Fruit fly (Drosophila melanogaster) whole organism, embryonic: ENCODE results near the gene Ythdf.

Source experiments
- Ada2b ChIP-seq: fragments of 200-800 bp; sonication (Bioruptor generic); IDR thresholded peaks from 2 replicates; pipeline ENCODE4 v1.3.6; 2022; ENCODE audit warnings: missing biosample characterization, missing genetic modification characterization
- CG10267 ChIP-seq: fragments of 200-800 bp; sonication (Bioruptor generic); optimal IDR thresholded peaks from 2 replicates; lab custom pipeline; 2018; ENCODE audit warnings: missing biosample characterization, mild to moderate bottlenecking, missing genetic modification characterization, moderate library complexity
- CG10321 ChIP-seq: fragments of 200-800 bp; sonication (Bioruptor generic); IDR thresholded peaks from 2 replicates; pipeline ENCODE4 v1.3.6; 2022; ENCODE audit warnings: missing biosample characterization, missing genetic modification characterization
- CG10959 ChIP-seq: fragments of 200-800 bp; sonication (Bioruptor generic); IDR thresholded peaks from 2 replicates; pipeline ENCODE4 v1.3.6; 2022; ENCODE audit warnings: missing biosample characterization, missing genetic modification characterization
- CG11085 ChIP-seq: fragments of 200-800 bp; sonication (Bioruptor generic); IDR thresholded peaks from 2 replicates; pipeline ENCODE4 v1.3.6; 2022; ENCODE audit warnings: missing biosample characterization, missing genetic modification characterization
- CG11723 ChIP-seq: fragments of 200-800 bp; sonication (Bioruptor generic); optimal IDR thresholded peaks from 2 replicates; lab custom pipeline; 2017; ENCODE audit warnings: missing biosample characterization, mild to moderate bottlenecking, missing genetic modification characterization
- CG13296 ChIP-seq: fragments of 200-800 bp; sonication (Bioruptor generic); optimal IDR thresholded peaks from 3 replicates; lab custom pipeline; 2018; ENCODE audit warnings: missing biosample characterization, mild to moderate bottlenecking, missing genetic modification characterization
- CG13775 ChIP-seq: fragments of 200-800 bp; sonication (Bioruptor generic); optimal IDR thresholded peaks from 3 replicates; lab custom pipeline; 2017; ENCODE audit warnings: missing biosample characterization, mild to moderate bottlenecking, missing genetic modification characterization
- CG14710 ChIP-seq: fragments of 200-800 bp; sonication (Bioruptor generic); optimal IDR thresholded peaks from 3 replicates; lab custom pipeline; 2019; ENCODE audit warnings: missing biosample characterization, mild to moderate bottlenecking, missing genetic modification characterization, moderate library complexity
- CG15269 ChIP-seq: fragments of 200-800 bp; sonication (Bioruptor generic); optimal IDR thresholded peaks from 2 replicates; lab custom pipeline; 2018; ENCODE audit warnings: missing biosample characterization, mild to moderate bottlenecking, missing genetic modification characterization, moderate library complexity
- CG15514 ChIP-seq: fragments of 200-800 bp; sonication (Bioruptor generic); optimal IDR thresholded peaks from 3 replicates; lab custom pipeline; 2017; ENCODE audit warnings: missing biosample characterization, missing genetic modification characterization, mild to moderate bottlenecking, moderate library complexity, missing genetic modification reagents
- CG1602 ChIP-seq: fragments of 200-800 bp; sonication (Bioruptor generic); optimal IDR thresholded peaks from 3 replicates; lab custom pipeline; 2016; ENCODE audit warnings: missing biosample characterization, missing genetic modification characterization
- CG16815 ChIP-seq: fragments of 200-800 bp; sonication (Bioruptor generic); optimal IDR thresholded peaks from 3 replicates; lab custom pipeline; 2017; ENCODE audit warnings: missing biosample characterization, mild to moderate bottlenecking, missing genetic modification characterization
- CG17802 ChIP-seq: fragments of 200-800 bp; sonication (Bioruptor generic); optimal IDR thresholded peaks from 2 replicates; lab custom pipeline; 2018; ENCODE audit warnings: missing biosample characterization, mild to moderate bottlenecking, missing genetic modification characterization, moderate library complexity
- CG2712 ChIP-seq: fragments of 200-800 bp; optimal IDR thresholded peaks from 3 replicates; lab custom pipeline; 2019; ENCODE audit warnings: missing biosample characterization, mild to moderate bottlenecking, missing genetic modification characterization, moderate library complexity
- CG31441 ChIP-seq: fragments of 200-800 bp; sonication (Bioruptor generic); IDR thresholded peaks from 2 replicates; pipeline ENCODE4 v1.3.6; 2022; ENCODE audit warnings: missing biosample characterization, missing genetic modification characterization
- CG33213 ChIP-seq: fragments of 200-800 bp; sonication (Bioruptor generic); optimal IDR thresholded peaks from 3 replicates; lab custom pipeline; 2016; ENCODE audit warnings: missing biosample characterization, missing genetic modification characterization
- CG3407 ChIP-seq: fragments of 200-800 bp; sonication (Bioruptor generic); optimal IDR thresholded peaks from 2 replicates; lab custom pipeline; 2018; ENCODE audit warnings: missing biosample characterization, mild to moderate bottlenecking, missing genetic modification characterization
- CG4282 ChIP-seq: fragments of 200-800 bp; sonication (Bioruptor generic); optimal IDR thresholded peaks from 2 replicates; lab custom pipeline; 2016; ENCODE audit warnings: missing biosample characterization, missing genetic modification characterization
- CG4328 ChIP-seq: fragments of 200-800 bp; sonication (Bioruptor generic); optimal IDR thresholded peaks from 3 replicates; lab custom pipeline; 2017; ENCODE audit warnings: missing biosample characterization, missing genetic modification reagents, missing genetic modification characterization
- CG4707 ChIP-seq: fragments of 200-800 bp; sonication (Bioruptor generic); optimal IDR thresholded peaks from 2 replicates; lab custom pipeline; 2018; ENCODE audit warnings: missing biosample characterization, mild to moderate bottlenecking, missing genetic modification characterization, moderate library complexity
- CG5953 ChIP-seq: fragments of 200-800 bp; sonication (Bioruptor generic); IDR thresholded peaks from 2 replicates; pipeline ENCODE4 v1.3.6; 2022; ENCODE audit warnings: missing biosample characterization, missing genetic modification characterization
- CG6175 ChIP-seq: fragments of 200-800 bp; sonication (Bioruptor generic); IDR thresholded peaks from 3 replicates; pipeline ENCODE4 v1.3.6; 2022; ENCODE audit warnings: missing biosample characterization, missing genetic modification characterization
- CG7271 ChIP-seq: fragments of 200-800 bp; sonication (Bioruptor generic); optimal IDR thresholded peaks from 2 replicates; lab custom pipeline; 2018; ENCODE audit warnings: missing biosample characterization, mild to moderate bottlenecking, missing genetic modification characterization, moderate library complexity
- CG8281 ChIP-seq: fragments of 200-800 bp; sonication (Bioruptor generic); optimal IDR thresholded peaks from 2 replicates; lab custom pipeline; 2018; ENCODE audit warnings: missing biosample characterization, mild to moderate bottlenecking, missing genetic modification characterization, moderate library complexity
- CG8944 ChIP-seq: fragments of 200-800 bp; sonication (Bioruptor generic); optimal IDR thresholded peaks from 3 replicates; lab custom pipeline; 2016; ENCODE audit warnings: missing biosample characterization, missing genetic modification characterization
- CG9727 ChIP-seq: fragments of 200-800 bp; sonication (Bioruptor generic); optimal IDR thresholded peaks from 3 replicates; lab custom pipeline; 2017; ENCODE audit warnings: missing biosample characterization, mild to moderate bottlenecking, missing genetic modification characterization
- CG9876 ChIP-seq: fragments of 200-800 bp; sonication (Bioruptor generic); optimal IDR thresholded peaks from 2 replicates; lab custom pipeline; 2016; ENCODE audit warnings: missing biosample characterization, missing genetic modification characterization
- Eip74EF ChIP-seq, 2 experiments: fragments of 200-800 bp in 1 of 2; fragments of >200 bp in 1 of 2; sonication (Bioruptor generic) in 1 of 2; optimal IDR thresholded peaks; 2 replicates each; lab custom pipeline; 2017 to 2019; ENCODE audit warnings: missing biosample characterization in 2 of 2, missing genetic modification characterization in 2 of 2, mild to moderate bottlenecking in 1 of 2, moderate library complexity in 1 of 2
- HmgZ ChIP-seq: fragments of 200-800 bp; sonication (Bioruptor generic); optimal IDR thresholded peaks from 2 replicates; lab custom pipeline; 2018; ENCODE audit warnings: missing biosample characterization, mild to moderate bottlenecking, missing genetic modification characterization
- Hmx ChIP-seq: fragments of 200-800 bp; sonication (Bioruptor generic); optimal IDR thresholded peaks from 2 replicates; lab custom pipeline; 2016; ENCODE audit warnings: missing biosample characterization, missing genetic modification characterization
- MESR4 ChIP-seq: fragments of 200-800 bp; sonication (Bioruptor generic); optimal IDR thresholded peaks from 2 replicates; lab custom pipeline; 2018; ENCODE audit warnings: missing biosample characterization, mild to moderate bottlenecking, missing genetic modification characterization, moderate library complexity
- NFAT ChIP-seq: fragments of 200-800 bp; sonication (Bioruptor generic); IDR thresholded peaks from 2 replicates; pipeline ENCODE4 v1.3.6; 2022; ENCODE audit warnings: missing biosample characterization, missing genetic modification characterization
- NfI ChIP-seq: fragments of 200-800 bp; sonication (Bioruptor generic); optimal IDR thresholded peaks from 3 replicates; lab custom pipeline; 2018; ENCODE audit warnings: missing biosample characterization, mild to moderate bottlenecking, missing genetic modification characterization, moderate library complexity
- Rx ChIP-seq: fragments of 200-800 bp; sonication (Bioruptor generic); IDR thresholded peaks from 2 replicates; pipeline ENCODE4 v1.3.6; 2022; ENCODE audit warnings: missing biosample characterization, missing genetic modification characterization
- Sin3A ChIP-seq: fragments of >200 bp; optimal IDR thresholded peaks from 2 replicates; lab custom pipeline; 2018
- amos ChIP-seq: fragments of 200-800 bp; sonication (Bioruptor generic); IDR thresholded peaks from 2 replicates; pipeline ENCODE4 v1.3.6; 2022; ENCODE audit warnings: missing biosample characterization, missing genetic modification characterization; ENCODE audit not compliant: partially characterized antibody
- crc ChIP-seq: fragments of 200-800 bp; sonication (Bioruptor generic); optimal IDR thresholded peaks from 2 replicates; lab custom pipeline; 2016; ENCODE audit warnings: missing biosample characterization, missing genetic modification characterization
- gce ChIP-seq: fragments of 200-800 bp; sonication (Bioruptor generic); IDR thresholded peaks from 3 replicates; pipeline ENCODE4 v1.3.6; 2022; ENCODE audit warnings: missing biosample characterization, missing genetic modification characterization
- grn ChIP-seq: fragments of 200-800 bp; sonication (Bioruptor generic); optimal IDR thresholded peaks from 3 replicates; lab custom pipeline; 2017; ENCODE audit warnings: missing biosample characterization, missing genetic modification characterization
- h ChIP-seq: fragments of >200 bp; optimal IDR thresholded peaks from 2 replicates; lab custom pipeline; 2017
- hbn ChIP-seq: fragments of 200-800 bp; sonication (Bioruptor generic); IDR thresholded peaks from 2 replicates; pipeline ENCODE4 v1.3.6; 2022; ENCODE audit warnings: missing biosample characterization, missing genetic modification characterization; ENCODE audit not compliant: partially characterized antibody
- ind ChIP-seq: fragments of 200-800 bp; sonication (Bioruptor generic); optimal IDR thresholded peaks from 3 replicates; lab custom pipeline; 2016; ENCODE audit warnings: missing biosample characterization, missing genetic modification characterization
- lmd ChIP-seq: fragments of 200-800 bp; sonication (Bioruptor generic); IDR thresholded peaks from 2 replicates; pipeline ENCODE4 v1.3.6; 2022; ENCODE audit warnings: missing biosample characterization, missing genetic modification characterization
- mam ChIP-seq: fragments of 200-800 bp; sonication (Bioruptor generic); optimal IDR thresholded peaks from 3 replicates; lab custom pipeline; 2016; ENCODE audit warnings: missing biosample characterization, missing genetic modification characterization
- mld ChIP-seq: fragments of 200-800 bp; sonication (Bioruptor generic); IDR thresholded peaks from 3 replicates; pipeline ENCODE4 v1.3.6; 2022; ENCODE audit warnings: missing biosample characterization, missing genetic modification characterization; ENCODE audit not compliant: partially characterized antibody
- pb ChIP-seq: fragments of 200-800 bp; sonication (Bioruptor generic); optimal IDR thresholded peaks from 3 replicates; lab custom pipeline; 2016; ENCODE audit warnings: missing biosample characterization, missing genetic modification characterization
- rib ChIP-seq: fragments of 200-800 bp; sonication (Bioruptor generic); IDR thresholded peaks from 2 replicates; pipeline ENCODE4 v1.3.6; 2022; ENCODE audit warnings: missing biosample characterization, missing genetic modification characterization
- tin ChIP-seq: fragments of 200-800 bp; sonication (Bioruptor generic); optimal IDR thresholded peaks from 3 replicates; lab custom pipeline; 2016; ENCODE audit warnings: missing biosample characterization, missing genetic modification characterization
- unc-4 ChIP-seq: fragments of 200-800 bp; sonication (Bioruptor generic); IDR thresholded peaks from 2 replicates; pipeline ENCODE4 v1.3.6; 2022; ENCODE audit warnings: missing biosample characterization, missing genetic modification characterization; ENCODE audit not compliant: partially characterized antibody
- wek ChIP-seq: fragments of 200-800 bp; sonication (Bioruptor generic); optimal IDR thresholded peaks from 3 replicates; lab custom pipeline; 2018; ENCODE audit warnings: missing biosample characterization, mild to moderate bottlenecking, missing genetic modification characterization, moderate library complexity

Ythdf gene

DNA sequence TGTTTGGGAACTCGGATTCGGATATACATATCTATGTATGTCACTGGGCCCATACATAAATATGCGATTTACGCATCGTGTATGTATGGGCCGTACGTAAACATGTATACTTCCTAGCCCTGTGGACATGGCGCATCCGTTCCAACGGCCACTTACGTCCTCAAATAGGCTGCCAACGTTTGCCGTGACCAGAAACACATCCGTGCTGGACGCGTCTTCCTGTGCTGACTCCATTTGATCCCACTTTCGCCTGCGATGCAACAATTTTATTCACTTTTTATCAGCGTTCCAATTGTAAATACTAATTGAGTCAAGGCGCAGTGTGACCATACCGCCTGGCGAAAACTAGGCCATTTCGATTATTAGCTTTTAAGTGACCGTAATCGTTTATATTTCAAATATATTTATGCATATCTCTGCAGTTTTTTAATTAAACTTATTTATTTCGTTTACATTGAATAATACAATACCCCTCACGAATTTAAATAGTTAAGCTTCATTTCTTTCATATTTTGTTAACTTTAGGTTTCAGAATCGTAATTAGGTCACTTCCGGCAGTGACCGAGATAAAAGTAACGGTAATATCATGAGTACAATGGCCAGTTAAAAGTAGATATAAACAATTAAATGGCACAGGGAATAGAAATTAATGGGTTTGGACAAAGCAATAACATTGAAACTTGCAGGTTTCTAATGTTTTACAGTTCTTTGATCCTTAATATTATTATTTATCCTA, 5.9 kb upstream of the Ythdf start, which contains the start of gene 5PtaseI (continued):
- no peak for TF ChIP-seq CG31441 (GFP tag; lab: Robert Waterston, UW)
- no peak for TF ChIP-seq crc (GFP tag; lab: Kevin White, UChicago)
- no peak for TF ChIP-seq CG11723 (GFP tag; lab: Kevin White, UChicago)
- no peak for TF ChIP-seq grn (GFP tag; lab: Kevin White, UChicago)
- TF ChIP-seq CG4707, result no peak
- no peak for TF ChIP-seq CG15269 (tag; lab: Kevin White, UChicago)
- no peak for TF ChIP-seq CG15514
- TF ChIP-seq gce, result no peak
- TF ChIP-seq CG1602 (GFP tag; lab: Kevin White, UChicago), result no peak
- TF ChIP-seq NfI, result no peak
- TF ChIP-seq wek, result no peak
- peak; percentile 28 for TF ChIP-seq HmgZ (tag; lab: Kevin White, UChicago)
- no peak for TF ChIP-seq CG2712 (tag; lab: Kevin White, UChicago)
- no peak for TF ChIP-seq CG13775 (GFP tag; lab: Kevin White, UChicago)
- no peak for TF ChIP-seq CG4328 (GFP tag; lab: Kevin White, UChicago)
- no peak for TF ChIP-seq CG10321 (GFP tag; lab: Robert Waterston, UW)
- TF ChIP-seq CG16815 (GFP tag; lab: Kevin White, UChicago), result no peak
- TF ChIP-seq mld, result no peak
- no peak for TF ChIP-seq hbn
- no peak for TF ChIP-seq h
- TF ChIP-seq CG14710 (tag; lab: Kevin White, UChicago), result peak; percentile 19
- no peak for TF ChIP-seq CG33213 (GFP tag; lab: Kevin White, UChicago)
- TF ChIP-seq Ada2b (GFP tag; lab: Robert Waterston, UW), result no peak
- no peak for TF ChIP-seq ind
- peak; percentile 72 for TF ChIP-seq MESR4 (GFP tag; lab: Kevin White, UChicago)
- no peak for TF ChIP-seq CG11085
- no peak for TF ChIP-seq CG10959 (GFP tag; lab: Robert Waterston, UW)
- no peak for TF ChIP-seq mam (GFP tag; lab: Kevin White, UChicago)
- TF ChIP-seq unc-4 (GFP tag; lab: Robert Waterston, UW), result no peak
- TF ChIP-seq CG8281, result no peak
- TF ChIP-seq CG13296, result no peak
- TF ChIP-seq Sin3A (lab: Kevin White, UChicago), result no peak
- TF ChIP-seq CG7271, result no peak
- no peak for TF ChIP-seq rib (GFP tag; lab: Robert Waterston, UW)
- TF ChIP-seq lmd, result no peak
- no peak for TF ChIP-seq Rx
- TF ChIP-seq CG10267, result peak; percentile 9
- no peak for TF ChIP-seq NFAT
- no peak for TF ChIP-seq CG5953 (GFP tag; lab: Robert Waterston, UW)
- no peak for TF ChIP-seq Hmx (GFP tag; lab: Kevin White, UChicago)
- TF ChIP-seq CG6175, result no peak
- TF ChIP-seq amos (GFP tag; lab: Robert Waterston, UW), result no peak; the same call in 1 of the 2 replicates
- TF ChIP-seq Eip74EF (GFP tag; optimal IDR thresholded peaks at IDR 0.05; lab: Kevin White, UChicago), result peak in 1 of 2 experiments; percentile 52
- no peak for TF ChIP-seq CG4282 (GFP tag; lab: Kevin White, UChicago)
- TF ChIP-seq CG3407 (GFP tag; lab: Kevin White, UChicago), result no peak
- TF ChIP-seq CG9876 (GFP tag; lab: Kevin White, UChicago), result no peak
- TF ChIP-seq pb (GFP tag; lab: Kevin White, UChicago), result no peak
- no peak for TF ChIP-seq CG8944
- no peak for TF ChIP-seq CG17802 (tag; lab: Kevin White, UChicago)
- TF ChIP-seq tin (GFP tag; lab: Kevin White, UChicago), result no peak
- no peak for TF ChIP-seq CG9727
